Worm (Caenorhabditis elegans) whole organism, late embryonic: ENCODE measurements around the gene F14H8.2.

ENCODE experiments used
- ama-1 ChIP-seq: fragments of 150-350 bp; optimal IDR thresholded peaks from 2 replicates; lab custom pipeline; 2014
- che-1 ChIP-seq: sonication (generic microtip); optimal IDR thresholded peaks from 2 replicates; lab custom pipeline; 2016; ENCODE audit warnings: mild to moderate bottlenecking, missing genetic modification characterization, missing compliant biosample characterization
- dve-1 ChIP-seq: sonication (generic microtip); optimal IDR thresholded peaks from 2 replicates; lab custom pipeline; 2017; ENCODE audit warnings: antibody characterized with exemption, mild to moderate bottlenecking, missing genetic modification characterization, missing compliant biosample characterization
- fkh-10 ChIP-seq: fragments of 150-350 bp; optimal IDR thresholded peaks from 2 replicates; lab custom pipeline; 2014; ENCODE audit warnings: missing biosample characterization, missing genetic modification reagents, missing genetic modification characterization
- hlh-30 ChIP-seq: sonication (generic microtip); optimal IDR thresholded peaks from 2 replicates; lab custom pipeline; 2017; ENCODE audit warnings: antibody characterized with exemption, missing genetic modification characterization, missing compliant biosample characterization; ENCODE audit not compliant: insufficient read depth
- madf-2 ChIP-seq: sonication (generic microtip); optimal IDR thresholded peaks from 2 replicates; lab custom pipeline; 2017; ENCODE audit warnings: missing genetic modification characterization, missing compliant biosample characterization
- nhr-11 ChIP-seq: fragments of 150-350 bp; optimal IDR thresholded peaks from 2 replicates; lab custom pipeline; 2014; ENCODE audit warnings: missing biosample characterization, missing genetic modification characterization
- pag-3 ChIP-seq: sonication (generic microtip); optimal IDR thresholded peaks from 2 replicates; lab custom pipeline; 2016; ENCODE audit warnings: missing compliant biosample characterization, missing genetic modification characterization, borderline replicate concordance
- pha-4 ChIP-seq: fragments of 150-350 bp; optimal IDR thresholded peaks from 2 replicates; lab custom pipeline; 2018; ENCODE audit warnings: missing biosample characterization, missing genetic modification reagents, missing genetic modification characterization
- pqm-1 ChIP-seq: sonication (generic microtip); optimal IDR thresholded peaks from 2 replicates; lab custom pipeline; 2016; ENCODE audit warnings: missing genetic modification characterization, missing compliant biosample characterization
- syd-9 ChIP-seq: sonication (generic microtip); optimal IDR thresholded peaks from 2 replicates; lab custom pipeline; 2016; ENCODE audit warnings: mild to moderate bottlenecking, missing genetic modification characterization, moderate library complexity, missing compliant biosample characterization
- unc-86 ChIP-seq: sonication (generic microtip); optimal IDR thresholded peaks from 2 replicates; lab custom pipeline; 2016; ENCODE audit warnings: missing genetic modification characterization, missing compliant biosample characterization

DNA sequence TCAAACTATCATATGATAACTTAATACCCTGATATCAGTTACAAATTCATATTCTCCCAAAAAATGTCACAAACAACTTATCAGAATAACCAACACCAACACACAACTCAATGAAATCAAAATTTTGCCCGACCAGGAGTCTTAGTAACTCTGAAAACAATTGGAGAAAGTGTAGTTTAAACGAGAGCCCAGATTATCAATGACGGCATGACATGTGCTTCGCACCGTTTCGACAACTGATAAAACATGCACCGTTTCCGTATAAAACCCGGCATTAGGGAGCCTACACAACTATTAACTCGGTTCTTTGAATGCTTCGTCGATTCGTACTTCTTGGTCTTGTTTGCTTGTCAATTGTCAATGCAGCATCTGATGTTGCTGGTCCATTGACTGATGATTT lies 26.5 kb downstream of the F14H8.2 start, which contains the start of gene fil-1:
- no peak for TF ChIP-seq nhr-11
- TF ChIP-seq syd-9 (tag; lab: Kevin White, UChicago) = no peak
- no peak for TF ChIP-seq fkh-10 (GFP tag; lab: Kevin White, UChicago)
- no peak for TF ChIP-seq pha-4 (tag; lab: Kevin White, UChicago)
- no peak for TF ChIP-seq madf-2
- no peak for TF ChIP-seq pqm-1 (tag; lab: Kevin White, UChicago)
- TF ChIP-seq che-1 (tag; lab: Kevin White, UChicago) = no peak
- no peak for TF ChIP-seq hlh-30 (tag; lab: Kevin White, UChicago)
- no peak for TF ChIP-seq ama-1 (lab: Kevin White, UChicago)
- no peak for TF ChIP-seq unc-86
- no peak for TF ChIP-seq dve-1 (tag; lab: Kevin White, UChicago)
- no peak for TF ChIP-seq pag-3 (tag; lab: Kevin White, UChicago)
